Worm (Caenorhabditis elegans): ENCODE data around the gene aagr-2.

aagr-2 gene

DNA sequence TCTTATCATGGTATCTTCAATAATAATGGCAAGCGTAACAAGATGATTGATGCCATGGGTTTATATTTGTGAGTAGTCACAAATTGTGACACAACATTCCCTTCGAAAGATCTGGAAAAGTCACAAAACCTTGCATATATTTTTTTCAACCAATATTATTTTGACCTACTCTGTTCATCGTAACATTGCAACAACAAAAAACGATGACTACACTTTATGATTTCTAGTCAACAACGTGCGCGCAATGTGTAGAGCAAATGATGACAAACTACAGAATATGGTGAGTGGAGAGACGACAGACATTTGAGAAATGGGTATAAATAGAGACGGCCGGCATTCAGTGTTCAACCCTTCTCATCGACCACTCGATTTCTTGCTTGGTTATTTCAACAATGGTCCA, 43.3 kb downstream of the aagr-2 start, which contains the start of gene gst-7:
TSS of gene gst-7 (plus strand) at position 336 of the 400 bp plus-strand sequence.
- TF ChIP-seq F22D6.2 (tag; optimal IDR thresholded peaks at IDR 0.05) (no peak), F52B5.7 (tag; optimal IDR thresholded peaks at IDR 0.05) (no peak), nhr-80 (tag; optimal IDR thresholded peaks at IDR 0.05) (peak; percentile 58), atf-7 (tag; optimal IDR thresholded peaks at IDR 0.05) (no peak), madf-10 (tag; optimal IDR thresholded peaks at IDR 0.05) (no peak), ceh-58 (GFP tag; IDR thresholded peaks at IDR 0.05) (no peak), T07F8.4 (tag; optimal IDR thresholded peaks at IDR 0.05) (no peak), ama-1 (optimal IDR thresholded peaks at IDR 0.05) (no peak), ama-1 (GFP tag; optimal IDR thresholded peaks at IDR 0.05) (no peak), ztf-26 (tag; optimal IDR thresholded peaks at IDR 0.05) (no peak), B0261.1 (tag; optimal IDR thresholded peaks at IDR 0.05) (no peak), snpc-1.1 (tag; optimal IDR thresholded peaks at IDR 0.05; ENCODE audit: insufficient read depth) (no peak), hrde-1 (tag; optimal IDR thresholded peaks at IDR 0.05; ENCODE audit: borderline replicate concordance) (no peak), Y79H2A.3 (GFP tag; conservative IDR thresholded peaks at IDR 0.05) (no peak), hmg-1.2 (GFP tag; IDR thresholded peaks at IDR 0.05) (peak; percentile 58; the same call in 1 of the 2 replicates), mcd-1 (GFP tag; IDR thresholded peaks at IDR 0.05) (no peak), madf-8 (GFP tag; conservative IDR thresholded peaks at IDR 0.05) (peak; percentile 35; the same call in 1 of the 2 replicates), egrh-3 (GFP tag; IDR thresholded peaks at IDR 0.05) (no peak), tlf-1 (GFP tag; optimal IDR thresholded peaks at IDR 0.05) (no peak), Y56A3A.18 (GFP tag; IDR thresholded peaks at IDR 0.05) (no peak), gei-17 (GFP tag; optimal IDR thresholded peaks at IDR 0.05) (no peak), ztf-6 (GFP tag; IDR thresholded peaks at IDR 0.05) (no peak), mxl-1 (tag; optimal IDR thresholded peaks at IDR 0.05) (no peak), hsf-1 (GFP tag; IDR thresholded peaks at IDR 0.05) (peak; percentile 44; the same call in 1 of the 2 replicates), egl-44 (GFP tag; IDR thresholded peaks at IDR 0.05) (no peak), nfya-1 (tag; optimal IDR thresholded peaks at IDR 0.05; ENCODE audit: borderline replicate concordance, insufficient read depth) (no peak), ceh-79 (tag; optimal IDR thresholded peaks at IDR 0.05) (no peak), ceh-27 (GFP tag; optimal IDR thresholded peaks at IDR 0.05) (peak; percentile 38), ztf-18 (tag; optimal IDR thresholded peaks at IDR 0.05) (no peak), let-607 (tag; optimal IDR thresholded peaks at IDR 0.05) (no peak), madf-3 (GFP tag; IDR thresholded peaks at IDR 0.05) (no peak), lin-54 (GFP tag; optimal IDR thresholded peaks at IDR 0.05) (peak; percentile 18), rec-8 (tag; optimal IDR thresholded peaks at IDR 0.05) (no peak), hlh-12 (tag; optimal IDR thresholded peaks at IDR 0.05) (no peak), nfyb-1 (GFP tag; IDR thresholded peaks at IDR 0.05) (0 out of 2 replicates have a peak, but pooled peaks have one; percentile 32), aptf-3 (GFP tag; IDR thresholded peaks at IDR 0.05) (0 out of 2 replicates have a peak, but pooled peaks have one; percentile 60), efl-1 (GFP tag; optimal IDR thresholded peaks at IDR 0.05) (peak; percentile 68), ztf-28 (GFP tag; IDR thresholded peaks at IDR 0.05) (no peak), lsl-1 (GFP tag; optimal IDR thresholded peaks at IDR 0.05) (peak; percentile 10), ceh-91 (GFP tag; IDR thresholded peaks at IDR 0.05) (no peak), dox-1 (GFP tag; IDR thresholded peaks at IDR 0.05) (0 out of 2 replicates have a peak, but pooled peaks have one; percentile 7), ceh-40 (GFP tag; IDR thresholded peaks at IDR 0.05) (no peak), ceh-100 (GFP tag; IDR thresholded peaks at IDR 0.05) (no peak), athp-1 (tag; optimal IDR thresholded peaks at IDR 0.05) (no peak), sptf-2 (GFP tag; optimal IDR thresholded peaks at IDR 0.05) (no peak), unc-62 (GFP tag; optimal IDR thresholded peaks at IDR 0.05) (no peak), nhr-27 (tag; optimal IDR thresholded peaks at IDR 0.05) (no peak), tbp1 (GFP tag; optimal IDR thresholded peaks at IDR 0.05) (peak; percentile 41), attf-6 (GFP tag; IDR thresholded peaks at IDR 0.05) (no peak)

Measured in whole organism, young adult.